Fruit fly (Drosophila melanogaster) whole organism, wandering third instar larva: ENCODE measurements around the gene CG43136.

Experiments
- Abd-B ChIP-seq: fragments of >200 bp; optimal IDR thresholded peaks from 2 replicates; lab custom pipeline; 2017; ENCODE audit warnings: missing biosample characterization, missing genetic modification characterization
- CG32264 ChIP-seq: fragments of 200-800 bp; sonication (Bioruptor generic); optimal IDR thresholded peaks from 2 replicates; lab custom pipeline; 2016; ENCODE audit warnings: missing biosample characterization, missing genetic modification characterization
- CG9705 ChIP-seq: fragments of 200-800 bp; sonication (Bioruptor generic); optimal IDR thresholded peaks from 2 replicates; lab custom pipeline; 2018; ENCODE audit warnings: missing biosample characterization, mild to moderate bottlenecking, missing genetic modification characterization
- CrebA ChIP-seq: fragments of 200-800 bp; sonication (Bioruptor generic); optimal IDR thresholded peaks from 2 replicates; lab custom pipeline; 2016; ENCODE audit warnings: missing biosample characterization, mild to moderate bottlenecking, missing genetic modification characterization, borderline replicate concordance
- Dfd ChIP-seq: fragments of >200 bp; optimal IDR thresholded peaks from 2 replicates; lab custom pipeline; 2017; ENCODE audit warnings: missing biosample characterization, missing genetic modification characterization
- Dif ChIP-seq: fragments of 200-275, 200-300 bp; sonication (Bioruptor generic); optimal IDR thresholded peaks from 2 replicates; lab custom pipeline; 2018; ENCODE audit warnings: missing biosample characterization, missing genetic modification characterization; ENCODE audit not compliant: partially characterized antibody
- GATAd ChIP-seq: sonication (Bioruptor generic); optimal IDR thresholded peaks from 2 replicates; lab custom pipeline; 2016; ENCODE audit warnings: missing biosample characterization, missing genetic modification characterization
- HLH106 ChIP-seq: fragments of 200-800 bp; optimal IDR thresholded peaks from 3 replicates; lab custom pipeline; 2019; ENCODE audit warnings: missing biosample characterization, mild to moderate bottlenecking, missing genetic modification characterization, moderate library complexity
- Hnf4 ChIP-seq: fragments of 200-800 bp; sonication (Bioruptor generic); optimal IDR thresholded peaks from 2 replicates; lab custom pipeline; 2016; ENCODE audit warnings: missing biosample characterization, mild to moderate bottlenecking, missing genetic modification characterization
- Hr78 ChIP-seq: fragments of >200 bp; optimal IDR thresholded peaks from 2 replicates; lab custom pipeline; 2017; ENCODE audit warnings: missing biosample characterization, missing genetic modification characterization
- Hr83 ChIP-seq: fragments of 200-300 bp; sonication (Bioruptor generic); optimal IDR thresholded peaks from 2 replicates; lab custom pipeline; 2016; ENCODE audit warnings: missing biosample characterization, mild to moderate bottlenecking, missing genetic modification characterization, moderate library complexity; ENCODE audit not compliant: poor library complexity, severe bottlenecking
- Jra ChIP-seq: sonication (Bioruptor generic); optimal IDR thresholded peaks from 2 replicates; lab custom pipeline; 2016; ENCODE audit warnings: missing biosample characterization, missing genetic modification characterization
- Mio ChIP-seq: sonication (Bioruptor generic); optimal IDR thresholded peaks from 2 replicates; lab custom pipeline; 2016; ENCODE audit warnings: missing biosample characterization, missing genetic modification characterization
- Myc ChIP-seq: fragments of >200 bp; optimal IDR thresholded peaks from 2 replicates; lab custom pipeline; 2017
- N ChIP-seq: fragments of >200 bp; optimal IDR thresholded peaks from 2 replicates; lab custom pipeline; 2018; ENCODE audit warnings: missing biosample characterization, missing external identifiers, missing genetic modification characterization
- OdsH ChIP-seq: fragments of 200-800 bp; sonication (Bioruptor generic); optimal IDR thresholded peaks from 2 replicates; lab custom pipeline; 2016; ENCODE audit warnings: missing biosample characterization, mild to moderate bottlenecking, missing genetic modification characterization
- Rel ChIP-seq, 2 experiments: fragments of 200-800 bp; sonication (Bioruptor generic) in 1 of 2; optimal IDR thresholded peaks; 2 replicates in 1 of 2; 3 replicates in 1 of 2; lab custom pipeline; 2016 to 2019; ENCODE audit warnings: mild to moderate bottlenecking in 2 of 2, missing biosample characterization in 2 of 2, missing genetic modification characterization in 2 of 2, moderate library complexity in 1 of 2
- Sp1 ChIP-seq: fragments of 200-800 bp; sonication (Bioruptor generic); optimal IDR thresholded peaks from 3 replicates; lab custom pipeline; 2019; ENCODE audit warnings: missing biosample characterization, mild to moderate bottlenecking, missing genetic modification characterization, moderate library complexity
- Vsx2 ChIP-seq: fragments of 200-300, 225-300 bp; sonication (Bioruptor generic); optimal IDR thresholded peaks from 2 replicates; lab custom pipeline; 2018; ENCODE audit warnings: missing biosample characterization, missing genetic modification characterization; ENCODE audit not compliant: partially characterized antibody
- br ChIP-seq: fragments of 200-800 bp; sonication (Bioruptor generic); optimal IDR thresholded peaks from 2 replicates; lab custom pipeline; 2016; ENCODE audit warnings: missing biosample characterization, missing genetic modification characterization
- brk ChIP-seq: fragments of 200-800 bp; sonication (Bioruptor generic); optimal IDR thresholded peaks from 2 replicates; lab custom pipeline; 2016; ENCODE audit warnings: missing biosample characterization, mild to moderate bottlenecking, missing genetic modification characterization
- dl ChIP-seq, 2 experiments: fragments of 175-275, 200-275 bp in 1 of 2; fragments of 200-275 bp in 1 of 2; sonication (Bioruptor generic); optimal IDR thresholded peaks; lab custom pipeline; 2018; ENCODE audit warnings: mild to moderate bottlenecking in 2 of 2, missing biosample characterization in 2 of 2, missing genetic modification characterization in 2 of 2, moderate library complexity in 2 of 2; ENCODE audit not compliant: partially characterized antibody in 2 of 2, insufficient read depth in 1 of 2
- dmrt93B ChIP-seq: fragments of 200-800 bp; sonication (Bioruptor generic); optimal IDR thresholded peaks from 2 replicates; lab custom pipeline; 2018; ENCODE audit warnings: missing biosample characterization, mild to moderate bottlenecking, missing genetic modification characterization
- dsf ChIP-seq: sonication (Bioruptor generic); optimal IDR thresholded peaks from 2 replicates; lab custom pipeline; 2016; ENCODE audit warnings: missing biosample characterization, missing genetic modification characterization, borderline replicate concordance
- ey ChIP-seq: fragments of 200-800 bp; sonication (Bioruptor generic); optimal IDR thresholded peaks from 2 replicates; lab custom pipeline; 2016; ENCODE audit warnings: missing biosample characterization, missing genetic modification characterization
- foxo ChIP-seq, 2 experiments: fragments of 200-800 bp; sonication (Bioruptor generic); optimal IDR thresholded peaks; 2 replicates in 1 of 2; 3 replicates in 1 of 2; lab custom pipeline; 2016 to 2017; ENCODE audit warnings: missing biosample characterization in 2 of 2, missing genetic modification characterization in 2 of 2
- fru ChIP-seq: fragments of 200-800 bp; sonication (Bioruptor generic); optimal IDR thresholded peaks from 3 replicates; lab custom pipeline; 2016; ENCODE audit warnings: missing biosample characterization, mild to moderate bottlenecking, missing genetic modification characterization
- h ChIP-seq: fragments of 200-800 bp; sonication (Bioruptor generic); optimal IDR thresholded peaks from 3 replicates; lab custom pipeline; 2016; ENCODE audit warnings: missing biosample characterization, mild to moderate bottlenecking, missing genetic modification characterization
- jim ChIP-seq: fragments of 175-275, 200-325 bp; sonication (Bioruptor generic); optimal IDR thresholded peaks from 2 replicates; lab custom pipeline; 2016; ENCODE audit warnings: missing biosample characterization, mild to moderate bottlenecking, missing genetic modification characterization
- lola ChIP-seq: fragments of >200 bp; optimal IDR thresholded peaks from 2 replicates; lab custom pipeline; 2017; ENCODE audit warnings: missing biosample characterization, missing genetic modification characterization
- pan ChIP-seq: fragments of >200 bp; optimal IDR thresholded peaks from 2 replicates; lab custom pipeline; 2017
- psq ChIP-seq: fragments of 200-800 bp; sonication (Bioruptor generic); optimal IDR thresholded peaks from 3 replicates; lab custom pipeline; 2017; ENCODE audit warnings: missing biosample characterization, mild to moderate bottlenecking, missing genetic modification characterization, moderate library complexity
- rgr ChIP-seq: fragments of 200-800 bp; sonication (Bioruptor generic); optimal IDR thresholded peaks from 3 replicates; lab custom pipeline; 2016; ENCODE audit warnings: missing biosample characterization, mild to moderate bottlenecking, missing genetic modification characterization
- sv ChIP-seq: fragments of 200-800 bp; sonication (Bioruptor generic); optimal IDR thresholded peaks from 3 replicates; lab custom pipeline; 2016; ENCODE audit warnings: missing biosample characterization, missing genetic modification characterization
- tai ChIP-seq: sonication (Bioruptor generic); optimal IDR thresholded peaks from 2 replicates; lab custom pipeline; 2016; ENCODE audit warnings: missing biosample characterization, missing genetic modification characterization
- usp ChIP-seq: fragments of >200 bp; optimal IDR thresholded peaks from 2 replicates; lab custom pipeline; 2017; ENCODE audit warnings: missing biosample characterization, missing genetic modification characterization
- woc ChIP-seq: sonication (Bioruptor generic); optimal IDR thresholded peaks from 2 replicates; lab custom pipeline; 2016; ENCODE audit warnings: missing biosample characterization, mild to moderate bottlenecking, missing genetic modification characterization

The CG43136 gene

DNA sequence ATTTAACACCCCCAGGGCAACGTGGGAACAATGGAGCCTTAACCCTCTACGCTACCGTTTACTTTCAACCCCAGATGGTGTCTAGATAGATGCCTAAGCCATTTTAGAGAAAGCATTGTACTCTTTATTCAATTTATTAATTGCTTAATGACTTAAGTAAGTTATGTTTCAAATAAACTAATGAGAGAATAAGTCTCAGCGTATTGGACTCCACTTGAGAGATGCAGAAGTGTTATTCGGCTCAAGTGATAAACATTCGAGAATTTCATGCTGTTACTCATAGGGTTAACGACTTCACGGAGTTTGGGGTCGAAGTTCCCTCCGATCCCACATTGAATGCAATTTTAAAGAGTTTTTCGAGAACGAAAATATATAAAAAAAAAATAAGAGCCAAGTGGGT is 34.7 kb downstream of the CG43136 start:
- TF ChIP-seq lola (no peak), CG9705 (GFP tag; lab: Kevin White, UChicago) (no peak), Rel (GFP tag; optimal IDR thresholded peaks at IDR 0.05; lab: Kevin White, UChicago) (no peak), Rel (tag; optimal IDR thresholded peaks at IDR 0.05; lab: Kevin White, UChicago) (no peak), foxo (GFP tag; optimal IDR thresholded peaks at IDR 0.05; lab: Kevin White, UChicago) (peak in 1 of 2 experiments; percentile 2), Jra (GFP tag; lab: Kevin White, UChicago) (no peak), Sp1 (peak; percentile 26), OdsH (no peak), dsf (GFP tag; lab: Kevin White, UChicago) (no peak), rgr (GFP tag; lab: Kevin White, UChicago) (no peak), h (peak; percentile 31), tai (GFP tag; lab: Kevin White, UChicago) (no peak), Hnf4 (GFP tag; lab: Kevin White, UChicago) (no peak), jim (GFP tag; lab: Kevin White, UChicago) (no peak), HLH106 (tag; lab: Kevin White, UChicago) (peak; percentile 36), br (GFP tag; lab: Kevin White, UChicago) (no peak), brk (GFP tag; lab: Kevin White, UChicago) (no peak), pan (lab: Kevin White, UChicago) (no peak), fru (peak; percentile 33), psq (GFP tag; lab: Kevin White, UChicago) (no peak), CrebA (GFP tag; lab: Kevin White, UChicago) (no peak), Vsx2 (GFP tag; lab: Kevin White, UChicago) (no peak), usp (no peak), woc (GFP tag; lab: Kevin White, UChicago) (peak; percentile 15), dl (GFP tag; optimal IDR thresholded peaks at IDR 0.05; lab: Kevin White, UChicago; ENCODE audit: insufficient read depth in 1 of 2, partially characterized antibody in 2 of 2) (no peak), N (GFP tag; lab: Kevin White, UChicago) (no peak), Hr83 (GFP tag; lab: Kevin White, UChicago) (no peak), Mio (no peak), Abd-B (GFP tag; lab: Kevin White, UChicago) (no peak)

dm6 chrX:5888933-5889332 is 35.4 kb downstream of the CG43136 start:
- TF ChIP-seq brk (GFP tag; lab: Kevin White, UChicago): no peak
- peak; percentile 29 for TF ChIP-seq Hnf4 (GFP tag; lab: Kevin White, UChicago)
- peak; percentile 17 for TF ChIP-seq HLH106 (tag; lab: Kevin White, UChicago)
- TF ChIP-seq Sp1: peak; percentile 14
- peak in 1 of 2 experiments; percentile 49 for TF ChIP-seq foxo (GFP tag; optimal IDR thresholded peaks at IDR 0.05; lab: Kevin White, UChicago)
- no peak for TF ChIP-seq dmrt93B (GFP tag; lab: Kevin White, UChicago)
- no peak for TF ChIP-seq Hr78 (GFP tag; lab: Kevin White, UChicago)
- peak; percentile 51 for TF ChIP-seq fru
- TF ChIP-seq sv (GFP tag; lab: Kevin White, UChicago): no peak
- no peak for TF ChIP-seq GATAd (GFP tag; lab: Kevin White, UChicago)
- no peak for TF ChIP-seq Dfd (GFP tag; lab: Kevin White, UChicago)
- no peak for TF ChIP-seq Mio
- TF ChIP-seq dl (GFP tag; optimal IDR thresholded peaks at IDR 0.05; lab: Kevin White, UChicago; ENCODE audit: insufficient read depth in 1 of 2, partially characterized antibody in 2 of 2): no peak
- no peak for TF ChIP-seq Dif (GFP tag; lab: Kevin White, UChicago)
- no peak for TF ChIP-seq tai (GFP tag; lab: Kevin White, UChicago)
- TF ChIP-seq CG32264 (GFP tag; lab: Kevin White, UChicago): no peak
- TF ChIP-seq br (GFP tag; lab: Kevin White, UChicago): no peak
- peak; percentile 46 for TF ChIP-seq rgr (GFP tag; lab: Kevin White, UChicago)
- no peak for TF ChIP-seq Myc (lab: Kevin White, UChicago)
- TF ChIP-seq Abd-B (GFP tag; lab: Kevin White, UChicago): no peak
- TF ChIP-seq dsf (GFP tag; lab: Kevin White, UChicago): no peak
- peak; percentile 18 for TF ChIP-seq h
- TF ChIP-seq jim (GFP tag; lab: Kevin White, UChicago): no peak
- peak; percentile 47 for TF ChIP-seq ey (GFP tag; lab: Kevin White, UChicago)
- no peak for TF ChIP-seq Rel (GFP tag; optimal IDR thresholded peaks at IDR 0.05; lab: Kevin White, UChicago)
- no peak for TF ChIP-seq Rel (tag; optimal IDR thresholded peaks at IDR 0.05; lab: Kevin White, UChicago)
- no peak for TF ChIP-seq Hr83 (GFP tag; lab: Kevin White, UChicago)
- peak; percentile 20 for TF ChIP-seq OdsH
- TF ChIP-seq lola: no peak
- no peak for TF ChIP-seq CrebA (GFP tag; lab: Kevin White, UChicago)
- TF ChIP-seq usp: no peak
- peak; percentile 49 for TF ChIP-seq woc (GFP tag; lab: Kevin White, UChicago)
- TF ChIP-seq Jra (GFP tag; lab: Kevin White, UChicago): no peak
- TF ChIP-seq pan (lab: Kevin White, UChicago): no peak
- TF ChIP-seq N (GFP tag; lab: Kevin White, UChicago): no peak
- no peak for TF ChIP-seq Vsx2 (GFP tag; lab: Kevin White, UChicago)
- no peak for TF ChIP-seq CG9705 (GFP tag; lab: Kevin White, UChicago)
